Worm (Caenorhabditis elegans) whole organism, dauer: ENCODE measurements around the gene Y51A2D.1.

Source experiments
- unc-62 ChIP-seq: sonication (generic microtip); optimal IDR thresholded peaks from 2 replicates; lab custom pipeline; 2017; ENCODE audit warnings: missing biosample characterization, missing genetic modification reagents, missing genetic modification characterization

Y51A2D.1 gene

ce11 chrV:18508564-18508963 is at the start of gene Y51A2D.1:
Gene Y51A2D.1, plus strand, starts transcription at chrV:18508864.
- TF ChIP-seq unc-62 (GFP tag; lab: Kevin White, UChicago), result no peak

DNA sequence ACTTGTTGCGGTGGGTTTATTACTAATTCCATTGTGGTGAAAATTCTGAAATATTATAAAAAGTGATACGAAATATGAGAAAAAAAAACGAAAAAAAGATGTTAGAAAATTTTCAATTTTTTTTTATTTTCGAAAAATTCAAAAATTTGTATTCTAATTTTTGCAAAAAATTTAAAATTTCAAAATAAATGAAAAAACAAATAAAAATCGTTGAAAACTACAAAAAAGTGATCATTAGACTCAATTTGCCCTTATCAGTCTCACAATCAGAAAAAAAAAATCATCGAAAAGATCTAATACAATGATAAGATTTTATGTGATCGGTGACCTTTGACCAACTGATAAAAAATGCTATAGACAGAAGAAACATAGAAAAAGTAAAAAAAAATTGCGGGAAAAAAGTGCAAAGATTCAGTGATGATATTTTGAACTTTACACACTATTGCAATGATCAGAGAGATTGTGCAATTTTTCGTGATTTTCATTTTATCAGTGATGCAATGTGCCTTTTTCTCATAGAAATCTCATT is 47.4 kb upstream of the Y51A2D.1 start, which contains the start of gene ZK228.3:
TSS of gene ZK228.3 (minus strand) at position 51 of the 529 bp plus-strand sequence.
- TF ChIP-seq unc-62 (GFP tag; lab: Kevin White, UChicago), result no peak

DNA sequence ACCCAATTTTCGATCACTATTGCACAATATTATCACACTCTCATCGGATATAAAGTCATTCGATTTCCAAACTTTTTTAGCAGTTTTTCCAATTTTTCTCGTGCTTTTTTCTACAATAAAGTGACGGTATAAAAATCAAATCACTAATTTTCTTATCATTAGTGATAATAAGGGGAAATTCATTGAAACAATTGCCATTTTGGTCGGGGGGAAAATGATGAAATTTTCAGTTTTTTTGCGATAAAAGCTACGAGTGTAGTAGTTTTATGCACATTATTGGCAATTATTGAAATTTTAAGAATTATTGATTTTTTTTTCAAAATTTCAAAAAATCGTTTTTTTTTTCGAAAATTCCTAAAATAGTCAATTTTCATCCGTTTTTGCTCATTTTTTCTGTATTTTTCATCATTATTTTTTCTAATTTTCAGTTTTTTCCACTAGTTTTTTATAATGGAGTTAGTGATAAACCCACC is 46.3 kb upstream of the Y51A2D.1 start, which contains the start of gene ZK228.4:
TSS of gene ZK228.4 (plus strand) at position 423 of the 473 bp plus-strand sequence.
- TF ChIP-seq unc-62 (GFP tag; lab: Kevin White, UChicago), result no peak

- no peak for TF ChIP-seq unc-62 (GFP tag; lab: Kevin White, UChicago)
Observed at ce11 chrV:18468097-18468496, 40.6 kb upstream of the Y51A2D.1 start, which contains the start of gene ZK228.13. Gene ZK228.13, minus strand, starts transcription at chrV:18468197.

- TF ChIP-seq unc-62 (GFP tag; lab: Kevin White, UChicago), result no peak
Observed at ce11 chrV:18473415-18473814, 35.2 kb upstream of the Y51A2D.1 start, which contains the start of gene srh-182. Gene srh-182, minus strand, starts transcription at chrV:18473515.

- TF ChIP-seq unc-62 (GFP tag; lab: Kevin White, UChicago), result no peak
Observed at ce11 chrV:18474223-18474622, 34.4 kb upstream of the Y51A2D.1 start, which contains the start of gene srh-181. Gene srh-181, plus strand, starts transcription at chrV:18474523.

DNA sequence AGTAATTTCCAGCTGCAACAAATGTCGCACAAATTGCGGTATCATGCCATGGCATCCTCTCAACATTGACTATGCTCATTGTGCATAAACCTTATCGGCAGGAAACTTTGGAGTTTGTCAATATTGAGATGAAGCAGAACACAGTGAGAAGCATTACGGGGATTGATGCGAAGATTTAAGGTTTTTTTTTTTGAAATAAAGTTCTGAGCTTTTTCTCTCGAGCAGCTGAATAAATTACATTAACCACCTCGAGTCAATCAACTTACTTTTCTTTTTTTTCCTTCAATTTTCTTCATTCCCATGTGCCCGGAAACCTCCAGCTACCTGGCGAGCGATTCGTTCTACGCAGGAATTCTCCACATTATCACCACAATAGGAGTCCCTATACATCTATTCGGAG is 32.6 kb upstream of the Y51A2D.1 start, which contains the start of gene srh-179:
TSS of gene srh-179 (plus strand) at position 301 of the 400 bp plus-strand sequence.
- TF ChIP-seq unc-62 (GFP tag; lab: Kevin White, UChicago), result no peak

- no peak for TF ChIP-seq unc-62 (GFP tag; lab: Kevin White, UChicago)
Observed at ce11 chrV:18480231-18480630, 28.4 kb upstream of the Y51A2D.1 start, which contains the start of gene srh-178. Gene srh-178, minus strand, starts transcription at chrV:18480331.

ce11 chrV:18487158-18487557 is 21.5 kb upstream of the Y51A2D.1 start, which contains the start of gene Y51A2D.18:
Gene Y51A2D.18, minus strand, starts transcription at chrV:18487258.
- no peak for TF ChIP-seq unc-62 (GFP tag; lab: Kevin White, UChicago)

DNA sequence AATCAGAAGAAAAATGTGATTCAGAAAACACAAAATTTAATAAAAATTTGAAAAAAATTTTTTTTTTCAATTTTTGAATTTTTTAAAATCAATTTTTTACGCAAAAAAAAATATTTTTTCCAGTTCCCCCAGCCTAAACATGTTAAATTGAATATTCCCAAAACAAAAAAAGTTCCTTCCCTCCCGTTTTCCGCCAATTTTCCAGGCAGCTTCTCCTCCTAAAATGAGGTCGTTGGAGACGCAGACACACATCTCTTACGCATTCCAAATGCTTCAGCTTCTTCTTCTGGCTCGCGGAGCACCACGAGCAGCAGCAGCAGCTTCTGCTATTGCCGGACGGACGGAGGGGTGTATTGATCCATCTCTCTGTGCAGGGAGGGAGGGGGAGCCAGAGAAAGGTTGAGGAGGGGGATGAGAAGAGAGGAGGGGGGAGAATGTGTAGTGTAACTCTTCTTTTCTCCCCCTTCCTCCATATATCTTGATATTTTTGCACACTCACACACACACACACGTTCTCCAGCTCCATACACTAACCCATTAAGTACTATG is 18.3 kb upstream of the Y51A2D.1 start:
- no peak for TF ChIP-seq unc-62 (GFP tag; lab: Kevin White, UChicago)

- TF ChIP-seq unc-62 (GFP tag; lab: Kevin White, UChicago), result no peak
Observed at ce11 chrV:18491961-18492360, 16.7 kb upstream of the Y51A2D.1 start, which contains the start of gene slo-1. Gene slo-1, plus strand, starts transcription at chrV:18492261.

DNA sequence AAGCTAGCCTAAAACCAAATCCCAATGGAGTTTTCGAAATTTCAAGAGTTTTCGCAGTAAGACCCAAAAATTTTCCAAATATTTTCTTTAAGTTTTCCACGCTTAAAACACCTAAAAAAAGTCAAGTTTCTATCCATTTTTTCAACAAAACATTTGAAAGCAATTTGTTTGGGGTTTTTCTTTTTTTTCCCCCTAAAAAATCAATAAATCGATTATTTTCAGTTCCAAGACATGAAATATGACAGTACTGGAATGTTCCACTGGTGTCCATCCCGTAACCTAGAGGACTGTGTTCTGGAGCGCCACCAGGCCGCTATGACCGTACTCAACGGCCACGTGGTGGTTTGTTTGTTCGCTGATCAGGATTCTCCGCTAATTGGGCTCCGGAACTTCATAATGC is 4.1 kb upstream of the Y51A2D.1 start:
- no peak for TF ChIP-seq unc-62 (GFP tag; lab: Kevin White, UChicago)

ce11 chrV:18506772-18507171 is 1.9 kb upstream of the Y51A2D.1 start:
- TF ChIP-seq unc-62 (GFP tag; lab: Kevin White, UChicago), result no peak

DNA sequence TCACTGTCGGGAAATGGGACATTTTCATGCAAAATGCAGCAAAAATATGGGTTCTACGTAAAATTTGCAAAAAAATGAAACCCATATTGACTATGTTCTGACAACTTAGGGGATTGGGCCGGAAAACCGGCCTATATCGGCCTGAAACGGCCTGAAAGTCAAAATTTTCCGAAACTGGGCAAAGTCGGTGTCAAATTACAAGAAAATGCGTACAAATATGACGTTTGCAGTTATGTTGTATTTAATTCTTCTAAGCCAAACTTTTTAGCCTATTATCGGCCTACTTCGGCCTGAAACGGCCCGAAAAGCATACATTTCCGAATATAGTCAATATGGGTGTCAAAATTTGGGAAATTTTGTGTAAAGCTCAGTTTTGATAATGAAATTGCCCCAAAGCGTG is 3.2 kb downstream of the Y51A2D.1 start:
- TF ChIP-seq unc-62 (GFP tag; lab: Kevin White, UChicago), result no peak

ce11 chrV:18516496-18516895 is 7.8 kb downstream of the Y51A2D.1 start, which contains the start of gene hmit-1.1:
Gene hmit-1.1, plus strand, starts transcription at chrV:18516789.
- TF ChIP-seq unc-62 (GFP tag; lab: Kevin White, UChicago), result no peak

DNA sequence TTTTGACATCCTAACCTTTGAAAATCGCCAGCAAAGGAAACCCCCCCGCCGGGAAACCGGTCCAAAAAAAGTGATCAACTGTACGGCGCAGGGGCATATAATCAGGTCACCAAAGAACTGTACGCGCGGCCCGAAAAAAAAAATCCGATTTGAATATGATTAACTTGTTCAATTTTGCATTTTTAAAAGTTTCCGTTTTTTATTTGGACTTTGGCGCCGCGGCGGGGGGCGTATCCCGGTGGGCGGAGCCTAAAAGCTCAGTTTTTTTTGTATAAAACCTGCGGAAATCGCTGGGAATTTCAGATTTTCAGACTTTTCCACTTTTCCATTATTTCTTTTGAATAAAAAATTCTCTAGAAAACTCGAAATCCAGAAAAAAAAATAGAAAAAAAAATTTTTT is 15.8 kb downstream of the Y51A2D.1 start, which contains the start of gene hmit-1.2:
TSS of gene hmit-1.2 (plus strand) at position 301 of the 400 bp plus-strand sequence.
- TF ChIP-seq unc-62 (GFP tag; lab: Kevin White, UChicago), result no peak
